Fruit fly (Drosophila melanogaster): ENCODE measurements around the gene CheB38a.

CheB38a gene

dm6 chr2L:20794656-20795055 is 23.7 kb downstream of the CheB38a start:
- no peak for TF ChIP-seq lbe (GFP tag; optimal IDR thresholded peaks at IDR 0.05)
- TF ChIP-seq CG6791 (GFP tag; IDR thresholded peaks at IDR 0.05; ENCODE audit: partially characterized antibody): peak; percentile 25; the same call in 1 of the 3 replicates
- no peak for TF ChIP-seq toy (GFP tag; IDR thresholded peaks at IDR 0.05)
- TF ChIP-seq Med (GFP tag): peak; percentile 15
- TF ChIP-seq CG4730 (GFP tag; IDR thresholded peaks at IDR 0.05): 0 out of 2 replicates have a peak, but pooled peaks have one; percentile 7
- peak; percentile 66; the same call in 2 of the 4 replicates for TF ChIP-seq chinmo (GFP tag; IDR thresholded peaks at IDR 0.05; ENCODE audit: partially characterized antibody)
- peak; percentile 67; the same call in 1 of the 3 replicates for TF ChIP-seq z (GFP tag; IDR thresholded peaks at IDR 0.05)
- no peak for TF ChIP-seq onecut (GFP tag; IDR thresholded peaks at IDR 0.05)
- TF ChIP-seq kni (GFP tag; optimal IDR thresholded peaks at IDR 0.05): peak; percentile 22
- TF ChIP-seq pros (GFP tag; optimal IDR thresholded peaks at IDR 0.05): peak; percentile 64
- TF ChIP-seq CG13123 (GFP tag; optimal IDR thresholded peaks at IDR 0.05): no peak
- TF ChIP-seq vvl (GFP tag; IDR thresholded peaks at IDR 0.05): peak; percentile 60; the same call in 1 of the 2 replicates
- peak; percentile 24 for TF ChIP-seq sens (GFP tag)
- peak; percentile 9 for TF ChIP-seq CG13894 (tag; optimal IDR thresholded peaks at IDR 0.05)
- peak in 1 of 2 experiments; percentile 56 for TF ChIP-seq Pdp1 (GFP tag; optimal IDR thresholded peaks at IDR 0.05)
- no peak for TF ChIP-seq ro (GFP tag; IDR thresholded peaks at IDR 0.05)

- TF ChIP-seq nerfin-2 (GFP tag; IDR thresholded peaks at IDR 0.05; ENCODE audit: partially characterized antibody) (0 out of 2 replicates have a peak, but pooled peaks have one; percentile 31), Doc2 (GFP tag; IDR thresholded peaks at IDR 0.05) (no peak), Hmx (GFP tag; optimal IDR thresholded peaks at IDR 0.05) (no peak), Stat92E (GFP tag; optimal IDR thresholded peaks at IDR 0.05) (no peak), ftz-f1 (GFP tag; optimal IDR thresholded peaks at IDR 0.05) (no peak), CG18262 (tag; optimal IDR thresholded peaks at IDR 0.05) (no peak), Atf-2 (GFP tag; optimal IDR thresholded peaks at IDR 0.05) (no peak), H2.0 (GFP tag; IDR thresholded peaks at IDR 0.05) (no peak), CG6175 (GFP tag; IDR thresholded peaks at IDR 0.05) (no peak), Atf3 (GFP tag; optimal IDR thresholded peaks at IDR 0.05) (no peak), yki (optimal IDR thresholded peaks at IDR 0.05) (no peak), sug (tag; optimal IDR thresholded peaks at IDR 0.05) (peak; percentile 23), CG6765 (GFP tag; optimal IDR thresholded peaks at IDR 0.05) (peak; percentile 8), Pdp1 (GFP tag; optimal IDR thresholded peaks at IDR 0.05) (no peak), CG11695 (GFP tag; IDR thresholded peaks at IDR 0.05) (no peak), CG16863 (GFP tag; optimal IDR thresholded peaks at IDR 0.05) (no peak), CG10274 (GFP tag; optimal IDR thresholded peaks at IDR 0.05) (no peak), Spps (tag; optimal IDR thresholded peaks at IDR 0.05) (no peak), sc (optimal IDR thresholded peaks at IDR 0.05) (no peak), sc (GFP tag; optimal IDR thresholded peaks at IDR 0.05) (no peak), Nf-YC (tag; optimal IDR thresholded peaks at IDR 0.05) (no peak), CG7357 (GFP tag; IDR thresholded peaks at IDR 0.05) (0 out of 3 replicates have a peak, but pooled peaks have one; percentile 21), CG8388 (GFP tag; optimal IDR thresholded peaks at IDR 0.05) (no peak), danr (GFP tag; IDR thresholded peaks at IDR 0.05) (no peak), CG10543 (GFP tag; optimal IDR thresholded peaks at IDR 0.05) (peak; percentile 57), chinmo (GFP tag; IDR thresholded peaks at IDR 0.05; ENCODE audit: partially characterized antibody) (peak; percentile 86; the same call in 3 of the 4 replicates), Dip2 (GFP tag; IDR thresholded peaks at IDR 0.05) (no peak), Usf (GFP tag; optimal IDR thresholded peaks at IDR 0.05) (no peak), her (GFP tag; optimal IDR thresholded peaks at IDR 0.05) (peak; percentile 45), cg (GFP tag; optimal IDR thresholded peaks at IDR 0.05) (peak; percentile 74), pb (GFP tag; optimal IDR thresholded peaks at IDR 0.05) (no peak), CG6683 (GFP tag; optimal IDR thresholded peaks at IDR 0.05) (no peak), sisA (GFP tag; IDR thresholded peaks at IDR 0.05) (no peak), CG4820 (GFP tag; optimal IDR thresholded peaks at IDR 0.05) (no peak), D19A (tag; optimal IDR thresholded peaks at IDR 0.05) (no peak), CG13624 (GFP tag; optimal IDR thresholded peaks at IDR 0.05) (no peak), CG2889 (GFP tag; IDR thresholded peaks at IDR 0.05) (no peak)
Measured at dm6 chr2L:20793881-20794280, 24.5 kb downstream of the CheB38a start.

All from whole organism, embryonic.